Worm (Caenorhabditis elegans) whole organism, L2 larva: ENCODE measurements around the gene cee-1.
A peak's percentile ranks its signal among the peaks of the same experiment; 100 is the strongest.

Source experiments
- C34F6.9 ChIP-seq: fragments of 150-350 bp; optimal IDR thresholded peaks from 2 replicates; lab custom pipeline; 2014; ENCODE audit warnings: missing biosample characterization, missing genetic modification characterization
- F13H6.1 ChIP-seq: sonication (generic microtip); optimal IDR thresholded peaks from 2 replicates; lab custom pipeline; 2016; ENCODE audit warnings: missing genetic modification characterization, missing compliant biosample characterization
- R02D3.7 ChIP-seq: fragments of 150-350 bp; optimal IDR thresholded peaks from 2 replicates; lab custom pipeline; 2014; ENCODE audit warnings: missing biosample characterization, missing genetic modification characterization
- Y55F3AM.14 ChIP-seq: fragments of 200-800 bp; sonication (Bioruptor generic); optimal IDR thresholded peaks from 2 replicates; lab custom pipeline; 2018; ENCODE audit warnings: mild to moderate bottlenecking, missing genetic modification characterization, missing compliant biosample characterization
- ZK546.5 ChIP-seq: sonication (generic microtip); optimal IDR thresholded peaks from 2 replicates; lab custom pipeline; 2017; ENCODE audit warnings: missing biosample characterization, missing genetic modification characterization
- aly-2 ChIP-seq: fragments of 150-350 bp; optimal IDR thresholded peaks from 2 replicates; lab custom pipeline; 2014; ENCODE audit warnings: missing biosample characterization, missing genetic modification characterization
- ama-1 ChIP-seq: fragments of 150-350 bp; optimal IDR thresholded peaks from 2 replicates; lab custom pipeline; 2018; ENCODE audit warnings: inconsistent platforms
- blmp-1 ChIP-seq: sonication (generic microtip); optimal IDR thresholded peaks from 2 replicates; lab custom pipeline; 2017; ENCODE audit warnings: missing genetic modification characterization, mild to moderate bottlenecking, missing compliant biosample characterization, antibody characterized with exemption, moderate library complexity; ENCODE audit not compliant: insufficient read depth
- ceh-16 ChIP-seq: fragments of 150-350 bp; optimal IDR thresholded peaks from 2 replicates; lab custom pipeline; 2014; ENCODE audit warnings: missing biosample characterization, missing genetic modification characterization
- ceh-82 ChIP-seq: fragments of 150-350 bp; optimal IDR thresholded peaks from 2 replicates; lab custom pipeline; 2014; ENCODE audit warnings: missing biosample characterization, missing genetic modification characterization
- crh-2 ChIP-seq: sonication (generic microtip); optimal IDR thresholded peaks from 2 replicates; lab custom pipeline; 2017; ENCODE audit warnings: missing biosample characterization, missing genetic modification characterization
- dmd-4 ChIP-seq: sonication (generic microtip); optimal IDR thresholded peaks from 2 replicates; lab custom pipeline; 2017; ENCODE audit warnings: missing biosample characterization, missing genetic modification characterization
- egl-27 ChIP-seq: sonication (generic microtip); optimal IDR thresholded peaks from 3 replicates; lab custom pipeline; 2017; ENCODE audit warnings: missing biosample characterization, missing genetic modification reagents, missing genetic modification characterization
- elt-3 ChIP-seq: sonication (generic microtip); optimal IDR thresholded peaks from 2 replicates; lab custom pipeline; 2017; ENCODE audit warnings: missing biosample characterization, missing genetic modification characterization
- fos-1 ChIP-seq: fragments of 150-350 bp; optimal IDR thresholded peaks from 2 replicates; lab custom pipeline; 2014; ENCODE audit warnings: missing biosample characterization, missing genetic modification characterization
- gmeb-1 ChIP-seq: fragments of 150-350 bp; optimal IDR thresholded peaks from 2 replicates; lab custom pipeline; 2014; ENCODE audit warnings: missing biosample characterization, missing genetic modification characterization
- lin-13 ChIP-seq: fragments of 150-350 bp; optimal IDR thresholded peaks from 2 replicates; lab custom pipeline; 2014; ENCODE audit warnings: missing biosample characterization, missing genetic modification reagents, missing genetic modification characterization
- lsy-2 ChIP-seq, 2 experiments: fragments of 150-350 bp in 1 of 2; sonication (generic microtip) in 1 of 2; optimal IDR thresholded peaks; 2 replicates each; lab custom pipeline; 2014 to 2017; ENCODE audit warnings: missing biosample characterization in 2 of 2, missing genetic modification characterization in 2 of 2
- mab-5 ChIP-seq: fragments of 150-350 bp; optimal IDR thresholded peaks from 2 replicates; lab custom pipeline; 2014; ENCODE audit warnings: missing biosample characterization, missing genetic modification characterization
- mbf-1 ChIP-seq: sonication (generic microtip); optimal IDR thresholded peaks from 2 replicates; lab custom pipeline; 2017; ENCODE audit warnings: missing biosample characterization, missing genetic modification characterization
- nhr-11 ChIP-seq: fragments of 150-350 bp; optimal IDR thresholded peaks from 2 replicates; lab custom pipeline; 2014; ENCODE audit warnings: missing biosample characterization, missing genetic modification characterization
- nhr-12 ChIP-seq: fragments of 150-350 bp; optimal IDR thresholded peaks from 2 replicates; lab custom pipeline; 2014; ENCODE audit warnings: missing biosample characterization, missing genetic modification characterization
- nhr-21 ChIP-seq: fragments of 150-350 bp; optimal IDR thresholded peaks from 2 replicates; lab custom pipeline; 2014; ENCODE audit warnings: missing biosample characterization, missing genetic modification characterization
- nhr-23 ChIP-seq: fragments of 150-350 bp; optimal IDR thresholded peaks from 2 replicates; lab custom pipeline; 2014; ENCODE audit warnings: missing biosample characterization, missing genetic modification reagents, missing genetic modification characterization
- nhr-237 ChIP-seq: fragments of 150-350 bp; optimal IDR thresholded peaks from 2 replicates; lab custom pipeline; 2014; ENCODE audit warnings: missing biosample characterization, missing genetic modification characterization
- nhr-25 ChIP-seq: fragments of 150-350 bp; sonication (generic microtip); optimal IDR thresholded peaks from 3 replicates; lab custom pipeline; 2014; ENCODE audit warnings: missing biosample characterization, missing genetic modification characterization
- peb-1 ChIP-seq: fragments of 150-350 bp; optimal IDR thresholded peaks from 2 replicates; lab custom pipeline; 2014; ENCODE audit warnings: missing biosample characterization, missing genetic modification characterization
- sem-4 ChIP-seq: fragments of 150-350 bp; optimal IDR thresholded peaks from 2 replicates; lab custom pipeline; 2014; ENCODE audit warnings: missing biosample characterization, missing genetic modification reagents, missing genetic modification characterization
- skn-1 ChIP-seq: sonication (generic microtip); optimal IDR thresholded peaks from 2 replicates; lab custom pipeline; 2017; ENCODE audit warnings: missing biosample characterization, missing genetic modification characterization
- sma-3 ChIP-seq: sonication (generic microtip); optimal IDR thresholded peaks from 2 replicates; lab custom pipeline; 2016; ENCODE audit warnings: missing genetic modification reagents, missing genetic modification characterization, missing compliant biosample characterization
- sma-9 ChIP-seq, 2 experiments: fragments of 150-350 bp in 1 of 2; sonication (generic microtip) in 1 of 2; optimal IDR thresholded peaks; 2 replicates each; lab custom pipeline; 2014 to 2016; ENCODE audit warnings: missing genetic modification characterization in 2 of 2, mild to moderate bottlenecking in 1 of 2, missing biosample characterization in 1 of 2, missing compliant biosample characterization in 1 of 2, missing genetic modification reagents in 1 of 2, moderate library complexity in 1 of 2
- snpc-4 ChIP-seq: fragments of 150-350 bp; optimal IDR thresholded peaks from 2 replicates; lab custom pipeline; 2014; ENCODE audit warnings: missing biosample characterization, missing genetic modification characterization
- unc-39 ChIP-seq: fragments of 150-350 bp; optimal IDR thresholded peaks from 2 replicates; lab custom pipeline; 2014; ENCODE audit warnings: missing biosample characterization, missing genetic modification characterization
- unc-55 ChIP-seq: fragments of 150-350 bp; sonication (generic microtip); optimal IDR thresholded peaks from 3 replicates; lab custom pipeline; 2014; ENCODE audit warnings: missing biosample characterization, missing genetic modification reagents, missing genetic modification characterization
- unc-62 ChIP-seq: fragments of 150-350 bp; optimal IDR thresholded peaks from 2 replicates; lab custom pipeline; 2014; ENCODE audit warnings: missing biosample characterization, missing genetic modification reagents, missing genetic modification characterization
- zag-1 ChIP-seq: fragments of 150-350 bp; optimal IDR thresholded peaks from 2 replicates; lab custom pipeline; 2014; ENCODE audit warnings: missing biosample characterization, missing genetic modification characterization
- ztf-11 ChIP-seq: sonication (generic microtip); optimal IDR thresholded peaks from 2 replicates; lab custom pipeline; 2017; ENCODE audit warnings: missing biosample characterization, missing genetic modification characterization
- ztf-4 ChIP-seq: fragments of 150-350 bp; optimal IDR thresholded peaks from 2 replicates; lab custom pipeline; 2014; ENCODE audit warnings: missing biosample characterization, missing genetic modification characterization

cee-1 gene

DNA sequence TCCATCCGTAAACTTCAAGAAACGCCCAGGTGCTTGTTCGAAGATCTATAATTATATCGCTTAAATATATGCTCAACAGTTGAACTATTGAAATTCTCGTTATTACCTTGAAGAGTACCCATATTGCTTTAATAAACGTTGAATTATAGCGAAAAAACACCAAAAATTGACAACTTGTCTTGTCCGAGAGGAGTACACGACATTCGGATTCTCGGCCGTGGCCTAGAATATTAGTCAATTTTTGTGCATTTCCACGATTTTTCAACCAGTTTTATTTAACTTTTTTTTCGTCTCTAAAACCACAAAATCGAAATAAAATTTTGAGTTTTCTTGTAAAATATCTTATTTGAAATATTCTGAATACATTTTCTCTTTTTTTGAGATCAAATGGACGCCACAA lies at the start of gene cee-1, which contains the start of gene F26F4.9:
Gene cee-1, plus strand, starts transcription at position 383 of the 400 bp plus-strand sequence.
Gene F26F4.9, minus strand, starts transcription at position 205 of the 400 bp plus-strand sequence.
- TF ChIP-seq fos-1 (peak; percentile 11), dmd-4 (tag; lab: Kevin White, UChicago) (no peak), gmeb-1 (tag; lab: Kevin White, UChicago) (peak; percentile 53), nhr-12 (no peak), nhr-11 (tag; lab: Kevin White, UChicago) (no peak), zag-1 (no peak), crh-2 (tag; lab: Kevin White, UChicago) (peak; percentile 66), snpc-4 (tag; lab: Kevin White, UChicago) (no peak), ama-1 (no peak), sma-3 (peak; percentile 75), mab-5 (tag; lab: Kevin White, UChicago) (no peak), ceh-16 (tag; lab: Kevin White, UChicago) (no peak), Y55F3AM.14 (GFP tag; lab: Kevin White, UChicago) (no peak), lin-13 (GFP tag; lab: Kevin White, UChicago) (peak; percentile 41), unc-55 (peak; percentile 74), peb-1 (tag; lab: Kevin White, UChicago) (no peak), egl-27 (no peak), unc-62 (GFP tag; lab: Kevin White, UChicago) (no peak), lsy-2 (tag; optimal IDR thresholded peaks at IDR 0.05; lab: Kevin White, UChicago) (peak; percentile 43 to 73), mbf-1 (tag; lab: Kevin White, UChicago) (no peak), elt-3 (tag; lab: Kevin White, UChicago) (no peak), ceh-82 (tag; lab: Kevin White, UChicago) (no peak), ztf-4 (no peak), sem-4 (tag; lab: Kevin White, UChicago) (no peak), nhr-23 (tag; lab: Kevin White, UChicago) (no peak), nhr-25 (peak; percentile 44), aly-2 (no peak), nhr-237 (tag; lab: Kevin White, UChicago) (no peak), C34F6.9 (tag; lab: Kevin White, UChicago) (peak; percentile 68), sma-9 (GFP tag; optimal IDR thresholded peaks at IDR 0.05; lab: Kevin White, UChicago) (peak; percentile 67), sma-9 (tag; optimal IDR thresholded peaks at IDR 0.05; lab: Kevin White, UChicago) (no peak), nhr-21 (tag; lab: Kevin White, UChicago) (no peak), unc-39 (tag; lab: Kevin White, UChicago) (no peak), F13H6.1 (tag; lab: Kevin White, UChicago) (peak; percentile 68)

DNA sequence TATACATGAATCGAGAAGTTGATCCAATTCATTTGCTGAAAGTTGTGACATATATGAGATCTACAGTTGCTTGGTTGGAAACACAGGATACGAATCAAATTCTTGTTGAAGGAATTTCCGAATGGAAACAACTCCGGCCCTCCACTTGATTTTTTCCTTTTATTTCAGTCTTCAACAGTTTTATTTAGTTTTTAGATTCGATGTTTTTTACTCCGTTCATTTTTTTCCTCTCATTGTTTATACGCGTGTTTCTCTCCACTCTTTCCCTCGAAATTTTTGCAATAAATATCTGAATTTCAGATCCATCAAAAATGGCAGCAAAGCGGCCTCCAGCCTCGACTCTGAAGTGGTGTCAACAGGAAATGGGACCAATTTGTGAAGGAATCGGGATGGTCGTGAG lies 49.4 kb upstream of the cee-1 start, which contains the start of gene coq-8:
Gene coq-8, plus strand, starts transcription at position 301 of the 400 bp plus-strand sequence.
- TF ChIP-seq ZK546.5 (tag; lab: Kevin White, UChicago) (no peak), nhr-23 (tag; lab: Kevin White, UChicago) (no peak), blmp-1 (tag; lab: Kevin White, UChicago) (no peak), snpc-4 (tag; lab: Kevin White, UChicago) (no peak), lsy-2 (tag; optimal IDR thresholded peaks at IDR 0.05; lab: Kevin White, UChicago) (no peak)

DNA sequence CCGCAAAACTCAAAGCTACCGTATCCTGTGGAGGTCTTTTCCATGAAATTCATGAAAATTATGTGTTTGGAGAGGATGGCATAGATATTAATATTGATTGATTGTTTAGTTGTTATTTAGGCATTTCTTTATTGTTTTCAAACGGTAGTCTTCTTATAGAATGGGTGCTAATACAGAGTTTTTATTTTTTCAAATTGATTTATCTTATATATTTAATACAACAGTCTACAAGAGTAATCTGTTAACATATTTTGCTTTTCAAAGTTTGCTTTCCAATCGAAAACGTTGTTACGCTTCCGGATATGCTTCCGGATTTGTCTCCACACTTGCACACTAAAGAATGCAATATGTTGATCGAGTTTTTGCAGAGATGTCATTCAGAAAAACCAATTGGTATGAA lies 45.7 kb upstream of the cee-1 start, which contains the start of gene C35D10.17:
Gene C35D10.17, plus strand, starts transcription at position 301 of the 400 bp plus-strand sequence.
- no peak for TF ChIP-seq ztf-4
- no peak for TF ChIP-seq sma-3
- no peak for TF ChIP-seq unc-55
- TF ChIP-seq lsy-2 (tag; optimal IDR thresholded peaks at IDR 0.05; lab: Kevin White, UChicago): no peak
- no peak for TF ChIP-seq mbf-1 (tag; lab: Kevin White, UChicago)
- TF ChIP-seq ztf-11 (tag; lab: Kevin White, UChicago): no peak
- TF ChIP-seq ZK546.5 (tag; lab: Kevin White, UChicago): no peak
- TF ChIP-seq aly-2: no peak
- no peak for TF ChIP-seq crh-2 (tag; lab: Kevin White, UChicago)
- no peak for TF ChIP-seq snpc-4 (tag; lab: Kevin White, UChicago)
- TF ChIP-seq blmp-1 (tag; lab: Kevin White, UChicago): no peak
- TF ChIP-seq F13H6.1 (tag; lab: Kevin White, UChicago): no peak
- no peak for TF ChIP-seq nhr-12
- no peak for TF ChIP-seq peb-1 (tag; lab: Kevin White, UChicago)
- TF ChIP-seq R02D3.7 (tag; lab: Kevin White, UChicago): no peak
- no peak for TF ChIP-seq mab-5 (tag; lab: Kevin White, UChicago)
- no peak for TF ChIP-seq gmeb-1 (tag; lab: Kevin White, UChicago)
- TF ChIP-seq skn-1: no peak
